Worm (Caenorhabditis elegans) whole organism, L1 larva: ENCODE results near the gene ZC395.5.

Experiments used
- alr-1 ChIP-seq: fragments of 200-800 bp; sonication (Bioruptor generic); optimal IDR thresholded peaks from 2 replicates; lab custom pipeline; 2018; ENCODE audit warnings: borderline replicate concordance, mild to moderate bottlenecking, missing genetic modification characterization, missing compliant biosample characterization
- ama-1 ChIP-seq: fragments of 150-350 bp; optimal IDR thresholded peaks from 2 replicates; lab custom pipeline; 2014
- fos-1 ChIP-seq: fragments of 150-350 bp; optimal IDR thresholded peaks from 2 replicates; lab custom pipeline; 2014; ENCODE audit warnings: missing biosample characterization, missing genetic modification characterization
- lin-13 ChIP-seq: fragments of 150-350 bp; optimal IDR thresholded peaks from 2 replicates; lab custom pipeline; 2014; ENCODE audit warnings: missing biosample characterization, missing genetic modification reagents, missing genetic modification characterization
- nhr-12 ChIP-seq: sonication (generic microtip); optimal IDR thresholded peaks from 2 replicates; lab custom pipeline; 2017; ENCODE audit warnings: missing biosample characterization, missing genetic modification characterization
- nhr-237 ChIP-seq: fragments of 150-350 bp; optimal IDR thresholded peaks from 2 replicates; lab custom pipeline; 2014; ENCODE audit warnings: missing biosample characterization, missing genetic modification characterization
- nhr-47 ChIP-seq: sonication (generic microtip); optimal IDR thresholded peaks from 2 replicates; lab custom pipeline; 2016; ENCODE audit warnings: mild to moderate bottlenecking, missing genetic modification characterization, moderate library complexity, missing compliant biosample characterization
- ztf-11 ChIP-seq, 2 experiments: sonication (generic microtip); optimal IDR thresholded peaks; 2 replicates each; lab custom pipeline; 2016 to 2017; ENCODE audit warnings: missing genetic modification characterization in 2 of 2, missing biosample characterization in 1 of 2, missing compliant biosample characterization in 1 of 2

DNA sequence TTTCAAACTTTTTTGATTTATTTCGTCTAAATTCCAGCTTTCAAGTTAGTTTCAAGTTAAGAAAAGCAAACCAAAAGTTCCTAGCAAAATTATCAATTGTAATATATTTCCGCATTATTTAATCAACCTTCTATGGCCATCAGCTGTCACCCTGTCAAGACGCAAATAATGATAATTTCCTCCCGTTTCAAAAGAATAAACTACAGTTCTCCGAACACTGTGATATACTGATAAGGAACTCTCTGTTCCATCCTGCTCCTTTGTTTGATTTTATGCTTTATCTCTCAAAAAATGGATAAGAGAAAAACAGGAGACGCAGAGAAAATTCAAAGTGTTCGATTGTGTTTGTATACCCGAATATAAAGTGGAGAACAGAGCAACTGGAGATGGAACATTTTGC, 23.6 kb downstream of the ZC395.5 start:
- no peak for TF ChIP-seq nhr-237 (tag; lab: Kevin White, UChicago)
- TF ChIP-seq nhr-12 (tag; lab: Kevin White, UChicago), result no peak
- no peak for TF ChIP-seq fos-1 (tag; lab: Kevin White, UChicago)
- no peak for TF ChIP-seq lin-13
- TF ChIP-seq nhr-47 (tag; lab: Kevin White, UChicago), result no peak
- no peak for TF ChIP-seq ztf-11 (tag; optimal IDR thresholded peaks at IDR 0.05; lab: Kevin White, UChicago)
- no peak for TF ChIP-seq ama-1 (lab: Kevin White, UChicago)
- TF ChIP-seq alr-1 (tag; lab: Kevin White, UChicago), result no peak
